Fruit fly (Drosophila melanogaster) whole organism, prepupa: ENCODE data around the gene Tim8.
A peak's percentile ranks its signal among the peaks of the same experiment; 100 is the strongest.

Experiments used
- Blimp-1 ChIP-seq: fragments of 200-800 bp; sonication (Bioruptor generic); optimal IDR thresholded peaks from 3 replicates; lab custom pipeline; 2017; ENCODE audit warnings: missing biosample characterization, missing genetic modification characterization, mild to moderate bottlenecking, moderate library complexity, missing genetic modification reagents
- CG10631 ChIP-seq: fragments of 200-800 bp; sonication (Bioruptor generic); optimal IDR thresholded peaks from 2 replicates; lab custom pipeline; 2016; ENCODE audit warnings: missing biosample characterization, missing genetic modification characterization
- CG11762 ChIP-seq: fragments of 200-800 bp; sonication (Bioruptor generic); optimal IDR thresholded peaks from 3 replicates; lab custom pipeline; 2016; ENCODE audit warnings: missing biosample characterization, missing genetic modification characterization; ENCODE audit not compliant: insufficient read depth
- CG11902 ChIP-seq: fragments of 200-800 bp; sonication (Bioruptor generic); optimal IDR thresholded peaks from 3 replicates; lab custom pipeline; 2016; ENCODE audit warnings: missing biosample characterization, missing genetic modification characterization
- CG15336 ChIP-seq: fragments of 200-800 bp; sonication (Bioruptor generic); IDR thresholded peaks from 2 replicates; pipeline ENCODE4 v1.3.6; 2022; ENCODE audit warnings: missing biosample characterization, missing genetic modification characterization
- CG1621 ChIP-seq: fragments of 200-800 bp; sonication (Bioruptor generic); optimal IDR thresholded peaks from 3 replicates; lab custom pipeline; 2018; ENCODE audit warnings: missing biosample characterization, mild to moderate bottlenecking, missing genetic modification characterization
- CG16779 ChIP-seq: fragments of 200-800 bp; sonication (Bioruptor generic); optimal IDR thresholded peaks from 3 replicates; lab custom pipeline; 2017; ENCODE audit warnings: missing biosample characterization, mild to moderate bottlenecking, missing genetic modification characterization
- CG32006 ChIP-seq: fragments of 200-800 bp; sonication (Bioruptor generic); optimal IDR thresholded peaks from 3 replicates; lab custom pipeline; 2017; ENCODE audit warnings: missing biosample characterization, mild to moderate bottlenecking, missing genetic modification characterization
- CG4318 ChIP-seq: fragments of 200-800 bp; sonication (Bioruptor generic); optimal IDR thresholded peaks from 3 replicates; lab custom pipeline; 2017; ENCODE audit warnings: missing biosample characterization, mild to moderate bottlenecking, missing genetic modification characterization
- CG6163 ChIP-seq: fragments of 200-800 bp; sonication (Bioruptor generic); IDR thresholded peaks from 3 replicates; pipeline ENCODE4 v1.3.6; 2022; ENCODE audit warnings: missing biosample characterization, missing genetic modification characterization
- CG6276 ChIP-seq: fragments of 200-800 bp; sonication (Bioruptor generic); optimal IDR thresholded peaks from 2 replicates; lab custom pipeline; 2017; ENCODE audit warnings: missing biosample characterization, mild to moderate bottlenecking, missing genetic modification characterization
- CG6792 ChIP-seq: fragments of 200-800 bp; sonication (Bioruptor generic); optimal IDR thresholded peaks from 3 replicates; lab custom pipeline; 2016; ENCODE audit warnings: missing biosample characterization, missing genetic modification characterization
- CG8119 ChIP-seq: fragments of 200-800 bp; sonication (Bioruptor generic); IDR thresholded peaks from 3 replicates; pipeline ENCODE4 v1.3.6; 2022; ENCODE audit warnings: missing biosample characterization, missing genetic modification characterization
- CG8319 ChIP-seq: fragments of 200-800 bp; sonication (Bioruptor generic); optimal IDR thresholded peaks from 3 replicates; lab custom pipeline; 2016; ENCODE audit warnings: missing biosample characterization, missing genetic modification characterization
- CG8632 ChIP-seq: fragments of 200-800 bp; sonication (Bioruptor generic); optimal IDR thresholded peaks from 3 replicates; lab custom pipeline; 2016; ENCODE audit warnings: missing biosample characterization, missing genetic modification characterization
- Eip75B ChIP-seq: fragments of 200-800 bp; sonication (Bioruptor generic); optimal IDR thresholded peaks from 3 replicates; lab custom pipeline; 2016; ENCODE audit warnings: missing biosample characterization, missing genetic modification characterization
- Eip78C ChIP-seq: fragments of 200-800 bp; sonication (Bioruptor generic); peaks from one replicate; lab custom pipeline; 2016; ENCODE audit warnings: missing biosample characterization, missing genetic modification characterization
- Eip93F ChIP-seq: fragments of 200-800 bp; sonication (Bioruptor generic); optimal IDR thresholded peaks from 2 replicates; lab custom pipeline; 2016; ENCODE audit warnings: missing biosample characterization, mild to moderate bottlenecking, missing genetic modification characterization
- Ets96B ChIP-seq: fragments of 200-800 bp; optimal IDR thresholded peaks from 2 replicates; lab custom pipeline; 2019; ENCODE audit warnings: missing biosample characterization, mild to moderate bottlenecking, missing genetic modification characterization, moderate library complexity
- Hr39 ChIP-seq: fragments of 200-800 bp; sonication (Bioruptor generic); optimal IDR thresholded peaks from 2 replicates; lab custom pipeline; 2016; ENCODE audit warnings: missing biosample characterization, missing genetic modification characterization
- Hr4 ChIP-seq: fragments of 200-800 bp; sonication (Bioruptor generic); optimal IDR thresholded peaks from 3 replicates; lab custom pipeline; 2016; ENCODE audit warnings: missing biosample characterization, missing genetic modification characterization
- Met ChIP-seq: fragments of 200-800 bp; sonication (Bioruptor generic); optimal IDR thresholded peaks from 3 replicates; lab custom pipeline; 2016; ENCODE audit warnings: missing biosample characterization, missing genetic modification characterization
- Smox ChIP-seq: fragments of 200-800 bp; sonication (Bioruptor generic); optimal IDR thresholded peaks from 3 replicates; lab custom pipeline; 2016; ENCODE audit warnings: missing biosample characterization, missing genetic modification characterization
- Sox15 ChIP-seq: fragments of 200-800 bp; sonication (Bioruptor generic); optimal IDR thresholded peaks from 3 replicates; lab custom pipeline; 2016; ENCODE audit warnings: missing biosample characterization, missing genetic modification characterization
- achi ChIP-seq: fragments of 200-800 bp; sonication (Bioruptor generic); optimal IDR thresholded peaks from 3 replicates; lab custom pipeline; 2016; ENCODE audit warnings: missing biosample characterization, missing genetic modification characterization
- cyc ChIP-seq: fragments of 200-800 bp; sonication (Bioruptor generic); optimal IDR thresholded peaks from 3 replicates; lab custom pipeline; 2016; ENCODE audit warnings: missing biosample characterization, missing genetic modification characterization
- eg ChIP-seq: fragments of 200-800 bp; sonication (Bioruptor generic); IDR thresholded peaks from 3 replicates; pipeline ENCODE4 v1.3.6; 2022; ENCODE audit warnings: missing biosample characterization, missing genetic modification characterization
- esn ChIP-seq: fragments of 200-800 bp; sonication (Bioruptor generic); optimal IDR thresholded peaks from 2 replicates; lab custom pipeline; 2016; ENCODE audit warnings: missing biosample characterization, mild to moderate bottlenecking, missing genetic modification characterization, moderate library complexity
- fkh ChIP-seq: fragments of 200-800 bp; sonication (Bioruptor generic); optimal IDR thresholded peaks from 3 replicates; lab custom pipeline; 2017; ENCODE audit warnings: missing biosample characterization, mild to moderate bottlenecking, missing genetic modification characterization, moderate library complexity
- lz ChIP-seq: fragments of 200-800 bp; sonication (Bioruptor generic); optimal IDR thresholded peaks from 3 replicates; lab custom pipeline; 2016; ENCODE audit warnings: missing biosample characterization, missing genetic modification characterization
- net ChIP-seq: fragments of 200-800 bp; sonication (Bioruptor generic); optimal IDR thresholded peaks from 3 replicates; lab custom pipeline; 2016; ENCODE audit warnings: missing biosample characterization, missing genetic modification characterization
- spab ChIP-seq: fragments of 200-800 bp; sonication (Bioruptor generic); optimal IDR thresholded peaks from 2 replicates; lab custom pipeline; 2017; ENCODE audit warnings: missing biosample characterization, mild to moderate bottlenecking, missing genetic modification characterization, missing genetic modification reagents
- svp ChIP-seq: fragments of 200-800 bp; sonication (Bioruptor generic); peaks from one replicate; lab custom pipeline; 2016; ENCODE audit warnings: missing biosample characterization, missing genetic modification characterization
- vri ChIP-seq: fragments of 200-800 bp; sonication (Bioruptor generic); optimal IDR thresholded peaks from 3 replicates; lab custom pipeline; 2016; ENCODE audit warnings: missing biosample characterization, mild to moderate bottlenecking, missing genetic modification characterization

The Tim8 gene

DNA sequence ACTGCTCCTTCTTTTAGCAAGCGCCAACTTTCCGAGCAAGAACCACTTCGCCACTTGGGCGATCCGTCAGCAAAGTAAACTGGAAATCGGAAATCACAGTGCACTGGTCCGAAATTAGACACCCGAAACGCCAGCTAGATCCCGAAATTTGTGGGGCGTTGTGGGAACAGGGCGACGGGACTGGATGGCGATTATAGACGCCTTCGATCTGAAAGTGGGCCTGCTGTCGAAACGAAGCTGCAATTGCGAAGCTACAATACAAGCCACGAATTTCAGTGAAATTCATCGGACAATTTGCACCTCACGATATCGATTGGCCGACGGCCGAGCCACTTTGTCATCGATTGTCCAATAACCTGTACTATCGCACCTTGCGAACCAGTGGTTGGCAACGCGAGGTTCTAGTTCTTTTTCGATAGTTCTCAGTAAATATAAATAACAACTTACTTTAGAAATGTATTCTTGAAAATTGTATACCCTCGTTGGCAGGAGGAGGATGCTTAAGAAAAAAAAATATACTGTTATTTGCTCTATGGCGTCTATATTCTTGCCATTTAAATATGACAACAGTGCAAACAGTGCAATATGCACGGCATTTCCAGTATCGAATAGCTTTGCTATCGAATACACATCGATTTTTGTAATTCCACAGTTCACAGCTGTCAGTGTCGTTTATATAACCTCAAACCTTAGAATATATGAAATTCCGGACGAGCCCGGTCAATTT, at the start of gene Tim8, which contains the start of gene hop:
Gene Tim8, plus strand, starts transcription at position 663 of the 727 bp plus-strand sequence.
Gene hop, minus strand, starts transcription at position 316 of the 727 bp plus-strand sequence.
- peak; percentile 76 for TF ChIP-seq fkh (GFP tag; lab: Kevin White, UChicago)
- TF ChIP-seq CG8119 (GFP tag; lab: Robert Waterston, UW): no peak
- TF ChIP-seq CG11902 (GFP tag; lab: Kevin White, UChicago): no peak
- no peak for TF ChIP-seq Ets96B (tag; lab: Kevin White, UChicago)
- no peak for TF ChIP-seq Blimp-1
- TF ChIP-seq Eip78C: peak; percentile 8
- TF ChIP-seq Hr39 (GFP tag; lab: Kevin White, UChicago): no peak
- no peak for TF ChIP-seq Smox (GFP tag; lab: Kevin White, UChicago)
- no peak for TF ChIP-seq Met
- no peak for TF ChIP-seq eg
- TF ChIP-seq CG15336 (GFP tag; lab: Robert Waterston, UW): no peak
- peak; percentile 66 for TF ChIP-seq achi (GFP tag; lab: Kevin White, UChicago)
- TF ChIP-seq Hr4 (GFP tag; lab: Kevin White, UChicago): no peak
- TF ChIP-seq vri (GFP tag; lab: Kevin White, UChicago): no peak
- TF ChIP-seq CG10631 (GFP tag; lab: Kevin White, UChicago): no peak
- no peak for TF ChIP-seq net (GFP tag; lab: Kevin White, UChicago)
- TF ChIP-seq CG16779 (tag; lab: Kevin White, UChicago): no peak
- no peak for TF ChIP-seq CG1621 (tag; lab: Kevin White, UChicago)
- no peak for TF ChIP-seq Eip93F (GFP tag; lab: Kevin White, UChicago)

DNA sequence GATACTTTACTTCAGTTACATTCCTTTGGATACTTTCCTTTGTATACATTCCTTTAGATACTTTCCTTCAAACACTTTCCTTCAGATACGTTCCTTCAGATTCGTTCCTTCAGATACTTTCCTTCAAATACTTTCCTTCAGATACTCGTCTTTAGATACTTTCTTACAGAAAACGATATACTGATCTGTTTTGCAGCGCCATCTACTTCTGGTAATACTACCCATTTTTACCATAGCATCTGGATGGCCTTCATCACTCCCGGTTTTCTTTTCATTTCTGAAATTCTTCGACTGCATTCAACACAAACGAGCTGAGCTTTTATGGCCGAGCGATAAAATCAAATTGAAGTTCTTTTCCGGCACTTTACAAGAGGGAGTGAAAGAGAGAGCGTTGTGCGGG, 48.3 kb upstream of the Tim8 start:
- TF ChIP-seq Hr39 (GFP tag; lab: Kevin White, UChicago) (no peak), Eip75B (GFP tag; lab: Kevin White, UChicago) (no peak), Eip78C (no peak), CG8119 (GFP tag; lab: Robert Waterston, UW) (no peak), spab (GFP tag; lab: Kevin White, UChicago) (no peak), CG6163 (GFP tag; lab: Robert Waterston, UW) (no peak), CG6792 (GFP tag; lab: Kevin White, UChicago) (no peak), CG16779 (tag; lab: Kevin White, UChicago) (no peak), CG6276 (GFP tag; lab: Kevin White, UChicago) (no peak), svp (GFP tag; lab: Kevin White, UChicago) (no peak), CG8319 (GFP tag; lab: Kevin White, UChicago) (no peak), CG4318 (GFP tag; lab: Kevin White, UChicago) (no peak), CG11762 (GFP tag; lab: Kevin White, UChicago) (no peak)

DNA sequence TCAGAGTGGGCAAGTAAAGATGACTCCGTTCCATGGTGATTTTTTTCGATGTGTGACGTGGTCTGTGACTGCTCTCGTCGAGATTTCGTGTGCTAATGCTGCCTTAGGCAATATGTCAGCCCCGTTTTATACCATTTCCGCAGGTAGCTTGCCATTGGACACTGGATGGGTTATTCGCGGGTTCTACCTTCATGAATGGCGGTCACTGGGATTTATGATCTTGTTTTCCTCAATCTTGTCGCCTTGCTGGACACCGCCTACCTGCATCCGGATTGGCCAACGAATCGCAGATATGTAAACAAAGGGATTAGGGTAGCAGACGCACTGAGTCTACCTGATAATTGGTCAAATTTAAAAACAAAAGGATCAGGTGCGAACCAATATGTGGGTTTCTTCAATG, 46.0 kb upstream of the Tim8 start, which contains the start of gene sisA:
Gene sisA, minus strand, starts transcription at position 101 of the 400 bp plus-strand sequence.
- TF ChIP-seq esn (no peak), lz (GFP tag; lab: Kevin White, UChicago) (no peak), Hr39 (GFP tag; lab: Kevin White, UChicago) (no peak), cyc (GFP tag; lab: Kevin White, UChicago) (no peak), spab (GFP tag; lab: Kevin White, UChicago) (no peak), CG8632 (GFP tag; lab: Kevin White, UChicago) (no peak), Eip75B (GFP tag; lab: Kevin White, UChicago) (no peak), CG32006 (GFP tag; lab: Kevin White, UChicago) (no peak), Smox (GFP tag; lab: Kevin White, UChicago) (no peak), Sox15 (GFP tag; lab: Kevin White, UChicago) (no peak), CG6163 (GFP tag; lab: Robert Waterston, UW) (no peak)

DNA sequence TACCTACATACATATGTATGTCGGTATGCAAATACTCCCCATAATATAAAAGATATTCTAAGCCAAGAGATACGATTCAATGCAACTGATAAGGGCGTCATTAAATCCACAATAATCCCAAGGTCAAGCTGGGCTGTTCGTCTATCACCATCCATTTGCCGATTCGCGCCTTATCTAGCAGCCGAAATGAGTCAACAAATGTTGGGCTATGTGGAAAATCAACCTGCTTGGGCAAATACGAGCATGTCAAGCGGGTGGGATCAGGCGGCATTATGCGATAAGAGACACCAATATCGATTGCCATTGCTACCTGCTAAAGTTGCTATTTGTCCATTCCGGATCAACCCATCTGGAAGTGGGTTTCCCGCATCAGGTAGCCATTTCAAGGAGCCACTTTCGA, 45.6 kb upstream of the Tim8 start:
- TF ChIP-seq svp (GFP tag; lab: Kevin White, UChicago) (peak; percentile 81), Eip78C (peak; percentile 32), fkh (GFP tag; lab: Kevin White, UChicago) (peak; percentile 42), Smox (GFP tag; lab: Kevin White, UChicago) (no peak)
